Fruit fly (Drosophila melanogaster) whole organism, adult: ENCODE results near the gene CadN.

Experiments used
- CG11617 ChIP-seq: fragments of 200-800 bp; sonication (Bioruptor generic); optimal IDR thresholded peaks from 2 replicates; lab custom pipeline; 2017; ENCODE audit warnings: mild to moderate bottlenecking, missing biosample characterization, missing genetic modification reagents, missing genetic modification characterization
- CG12768 ChIP-seq: fragments of 200-800 bp; sonication (Bioruptor generic); optimal IDR thresholded peaks from 2 replicates; lab custom pipeline; 2017; ENCODE audit warnings: missing biosample characterization, missing genetic modification characterization, mild to moderate bottlenecking, moderate library complexity, missing genetic modification reagents
- CG14711 ChIP-seq: fragments of 200-800 bp; sonication (Bioruptor generic); optimal IDR thresholded peaks from 2 replicates; lab custom pipeline; 2018; ENCODE audit warnings: missing biosample characterization, mild to moderate bottlenecking, missing genetic modification characterization, moderate library complexity
- CG1620 ChIP-seq: fragments of 200-800 bp; sonication (Bioruptor generic); optimal IDR thresholded peaks from 2 replicates; lab custom pipeline; 2016; ENCODE audit warnings: missing biosample characterization, missing genetic modification characterization
- CG33017 ChIP-seq: fragments of 200-800 bp; sonication (Bioruptor generic); optimal IDR thresholded peaks from 2 replicates; lab custom pipeline; 2018; ENCODE audit warnings: missing biosample characterization, mild to moderate bottlenecking, missing genetic modification characterization, moderate library complexity
- CG5204 ChIP-seq: fragments of 200-800 bp; sonication (Bioruptor generic); optimal IDR thresholded peaks from 2 replicates; lab custom pipeline; 2016; ENCODE audit warnings: missing biosample characterization, missing genetic modification characterization
- CG7045 ChIP-seq: fragments of 200-800 bp; sonication (Bioruptor generic); optimal IDR thresholded peaks from 2 replicates; lab custom pipeline; 2017; ENCODE audit warnings: missing biosample characterization, mild to moderate bottlenecking, missing genetic modification characterization
- CG7101 ChIP-seq: fragments of 200-800 bp; sonication (Bioruptor generic); optimal IDR thresholded peaks from 2 replicates; lab custom pipeline; 2018; ENCODE audit warnings: missing biosample characterization, mild to moderate bottlenecking, missing genetic modification characterization, moderate library complexity
- Clk ChIP-seq: fragments of 200-800 bp; sonication (Bioruptor generic); optimal IDR thresholded peaks from 2 replicates; lab custom pipeline; 2017; ENCODE audit warnings: missing biosample characterization, missing genetic modification characterization
- Crg-1 ChIP-seq: fragments of 200-800 bp; sonication (Bioruptor generic); optimal IDR thresholded peaks from 2 replicates; lab custom pipeline; 2016; ENCODE audit warnings: missing biosample characterization, missing genetic modification characterization
- Hr96 ChIP-seq: fragments of 200-800 bp; sonication (Bioruptor generic); optimal IDR thresholded peaks from 2 replicates; lab custom pipeline; 2016; ENCODE audit warnings: missing biosample characterization, missing genetic modification characterization
- Mnt ChIP-seq: fragments of 200-800 bp; sonication (Bioruptor generic); optimal IDR thresholded peaks from 2 replicates; lab custom pipeline; 2016; ENCODE audit warnings: missing biosample characterization, mild to moderate bottlenecking, missing genetic modification characterization
- bab1 ChIP-seq: fragments of 200-800 bp; sonication (Bioruptor generic); optimal IDR thresholded peaks from 3 replicates; lab custom pipeline; 2019; ENCODE audit warnings: missing biosample characterization, mild to moderate bottlenecking, missing genetic modification characterization, moderate library complexity
- cic ChIP-seq: fragments of 200-800 bp; sonication (Bioruptor generic); optimal IDR thresholded peaks from 2 replicates; lab custom pipeline; 2017; ENCODE audit warnings: missing biosample characterization, mild to moderate bottlenecking, missing genetic modification characterization, moderate library complexity
- cnc ChIP-seq, 2 experiments: fragments of >200 bp; optimal IDR thresholded peaks; 2 replicates each; lab custom pipeline; 2017
- kay ChIP-seq: fragments of 200-800 bp; sonication (Bioruptor generic); peaks from one replicate; lab custom pipeline; 2016; ENCODE audit warnings: missing biosample characterization, missing genetic modification characterization, borderline replicate concordance
- ovo ChIP-seq: fragments of 200-800 bp; sonication (Bioruptor generic); optimal IDR thresholded peaks from 2 replicates; lab custom pipeline; 2016; ENCODE audit warnings: missing biosample characterization, missing genetic modification characterization
- pad ChIP-seq: fragments of 200-800 bp; sonication (Bioruptor generic); optimal IDR thresholded peaks from 3 replicates; lab custom pipeline; 2017; ENCODE audit warnings: missing biosample characterization, missing genetic modification characterization, mild to moderate bottlenecking, moderate library complexity, missing genetic modification reagents
- tj ChIP-seq: fragments of 200-800 bp; sonication (Bioruptor generic); optimal IDR thresholded peaks from 3 replicates; lab custom pipeline; 2017; ENCODE audit warnings: missing biosample characterization, mild to moderate bottlenecking, missing genetic modification characterization, moderate library complexity
- toe ChIP-seq: fragments of 200-800 bp; sonication (Bioruptor generic); optimal IDR thresholded peaks from 2 replicates; lab custom pipeline; 2016; ENCODE audit warnings: missing biosample characterization, missing genetic modification characterization

Gene CadN

dm6 chr2L:17777425-17777824 lies 715 bp downstream of the CadN start:
- no peak for TF ChIP-seq CG12768 (GFP tag; lab: Kevin White, UChicago)
- TF ChIP-seq cnc (optimal IDR thresholded peaks at IDR 0.05; lab: Kevin White, UChicago), result no peak
- no peak for TF ChIP-seq CG7045
- no peak for TF ChIP-seq toe (GFP tag; lab: Kevin White, UChicago)
- no peak for TF ChIP-seq CG1620
- TF ChIP-seq Crg-1 (GFP tag; lab: Kevin White, UChicago), result no peak

- no peak for TF ChIP-seq ovo (GFP tag; lab: Kevin White, UChicago)
- no peak for TF ChIP-seq toe (GFP tag; lab: Kevin White, UChicago)
- TF ChIP-seq CG33017 (tag; lab: Kevin White, UChicago), result no peak
- no peak for TF ChIP-seq CG5204 (GFP tag; lab: Kevin White, UChicago)
- no peak for TF ChIP-seq Hr96 (GFP tag; lab: Kevin White, UChicago)
- TF ChIP-seq CG1620, result no peak
- no peak for TF ChIP-seq kay (GFP tag; lab: Kevin White, UChicago)
- no peak for TF ChIP-seq CG12768 (GFP tag; lab: Kevin White, UChicago)
- no peak for TF ChIP-seq CG7101
- no peak for TF ChIP-seq tj (GFP tag; lab: Kevin White, UChicago)
- TF ChIP-seq cic (GFP tag; lab: Kevin White, UChicago), result no peak
- TF ChIP-seq CG7045, result no peak
- TF ChIP-seq Mnt, result no peak
- TF ChIP-seq Crg-1 (GFP tag; lab: Kevin White, UChicago), result no peak
- no peak for TF ChIP-seq bab1 (GFP tag; lab: Kevin White, UChicago)
- no peak for TF ChIP-seq CG11617 (GFP tag; lab: Kevin White, UChicago)
- no peak for TF ChIP-seq pad (GFP tag; lab: Kevin White, UChicago)
These were observed 7.4 kb downstream of the CadN start for dm6 chr2L:17770775-17771174.

DNA sequence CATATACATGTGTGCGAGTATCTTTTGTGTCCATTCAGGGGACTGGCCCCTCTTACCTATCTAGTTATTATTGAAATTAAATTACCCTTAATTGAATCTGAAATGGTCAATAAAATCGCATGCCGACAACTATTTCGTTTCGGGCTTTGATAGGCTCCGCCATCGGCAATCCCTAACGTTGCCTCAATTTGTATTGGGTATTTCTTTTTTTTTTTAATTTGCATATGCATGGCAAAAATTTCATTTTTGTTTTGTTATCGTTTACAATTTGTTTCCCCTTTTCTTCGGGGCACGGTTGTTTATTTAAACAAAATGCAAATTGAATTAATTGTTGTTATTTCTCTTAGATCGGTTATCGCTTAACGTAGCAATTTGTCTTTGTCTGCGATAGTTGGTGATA lies 8.0 kb downstream of the CadN start:
- TF ChIP-seq Mnt, result no peak
- TF ChIP-seq CG1620, result no peak
- TF ChIP-seq CG7045, result no peak
- TF ChIP-seq Crg-1 (GFP tag; lab: Kevin White, UChicago), result no peak
- TF ChIP-seq CG7101, result no peak

DNA sequence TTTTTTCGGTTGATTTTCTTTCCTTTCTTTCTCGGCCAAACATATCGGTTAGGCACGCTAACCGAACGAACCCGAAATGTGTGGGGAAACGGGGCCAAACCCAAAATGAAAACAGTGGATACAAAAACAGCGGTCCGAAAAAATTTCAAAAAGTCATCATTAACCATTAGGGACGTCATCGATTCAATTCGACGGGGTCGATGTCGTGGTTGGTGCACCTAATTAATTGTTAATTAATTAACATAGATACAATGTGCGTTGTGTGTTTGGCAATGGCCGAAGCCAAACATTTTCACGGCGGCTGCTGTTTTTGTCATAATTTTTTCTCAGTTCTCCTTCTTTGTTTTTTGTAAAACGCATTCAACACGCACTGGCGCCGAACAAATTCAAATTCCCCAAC lies 9.6 kb downstream of the CadN start:
- TF ChIP-seq CG11617 (GFP tag; lab: Kevin White, UChicago), result no peak
- TF ChIP-seq pad (GFP tag; lab: Kevin White, UChicago), result no peak
- TF ChIP-seq CG14711 (tag; lab: Kevin White, UChicago), result no peak
- no peak for TF ChIP-seq toe (GFP tag; lab: Kevin White, UChicago)
- no peak for TF ChIP-seq CG1620
- no peak for TF ChIP-seq CG7045
- no peak for TF ChIP-seq CG7101
- no peak for TF ChIP-seq Hr96 (GFP tag; lab: Kevin White, UChicago)
- no peak for TF ChIP-seq cic (GFP tag; lab: Kevin White, UChicago)
- TF ChIP-seq Mnt, result no peak
- no peak for TF ChIP-seq Clk (GFP tag; lab: Kevin White, UChicago)
- no peak for TF ChIP-seq tj (GFP tag; lab: Kevin White, UChicago)
- no peak for TF ChIP-seq kay (GFP tag; lab: Kevin White, UChicago)
- TF ChIP-seq CG33017 (tag; lab: Kevin White, UChicago), result no peak
- TF ChIP-seq cnc (optimal IDR thresholded peaks at IDR 0.05; lab: Kevin White, UChicago), result no peak
- no peak for TF ChIP-seq Crg-1 (GFP tag; lab: Kevin White, UChicago)
- TF ChIP-seq ovo (GFP tag; lab: Kevin White, UChicago), result no peak
- no peak for TF ChIP-seq CG12768 (GFP tag; lab: Kevin White, UChicago)

DNA sequence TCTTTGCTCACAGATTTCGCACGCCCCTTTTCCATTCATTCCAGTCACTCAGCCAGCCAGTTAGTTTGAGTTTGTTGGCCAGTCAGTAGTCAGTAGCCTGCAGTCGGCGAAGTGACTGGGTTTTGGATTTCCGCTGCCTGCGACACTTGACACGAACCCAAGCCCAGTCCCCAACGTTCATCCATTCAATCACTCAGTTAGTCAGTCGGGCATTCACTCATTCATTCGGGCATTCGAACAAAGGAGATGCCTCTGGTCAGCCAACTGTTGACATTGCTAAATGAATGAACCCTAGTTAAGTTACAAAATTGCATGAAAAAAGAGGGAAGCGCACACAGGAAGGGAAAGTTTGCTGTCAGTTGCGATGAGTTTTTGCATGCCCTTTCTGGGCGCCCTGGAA lies 15.0 kb downstream of the CadN start:
- TF ChIP-seq tj (GFP tag; lab: Kevin White, UChicago) (no peak), Crg-1 (GFP tag; lab: Kevin White, UChicago) (no peak), cic (GFP tag; lab: Kevin White, UChicago) (no peak), CG5204 (GFP tag; lab: Kevin White, UChicago) (no peak), CG7045 (no peak), kay (GFP tag; lab: Kevin White, UChicago) (no peak), CG1620 (no peak), Mnt (no peak), cnc (optimal IDR thresholded peaks at IDR 0.05; lab: Kevin White, UChicago) (no peak), toe (GFP tag; lab: Kevin White, UChicago) (no peak)

DNA sequence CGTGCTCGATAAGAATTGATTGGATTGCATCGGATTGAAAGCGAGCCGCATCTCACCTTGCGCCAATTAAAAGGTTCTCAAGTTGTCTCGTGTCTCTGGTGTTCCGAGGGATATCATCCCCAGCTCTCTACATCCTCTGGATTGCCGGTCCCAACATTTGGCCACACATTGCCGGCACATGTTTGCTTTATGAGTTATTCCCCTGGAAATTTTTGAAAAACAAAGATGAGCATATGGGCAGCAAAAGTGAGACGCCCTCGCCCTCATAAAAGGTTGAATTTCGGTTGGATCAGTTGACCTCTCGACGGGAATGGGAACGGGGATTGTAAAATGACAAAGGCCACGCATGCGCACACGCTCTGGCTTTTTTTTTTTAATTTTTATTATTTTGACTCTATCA lies 22.6 kb downstream of the CadN start:
- no peak for TF ChIP-seq tj (GFP tag; lab: Kevin White, UChicago)
- no peak for TF ChIP-seq pad (GFP tag; lab: Kevin White, UChicago)
- no peak for TF ChIP-seq Clk (GFP tag; lab: Kevin White, UChicago)
- TF ChIP-seq Mnt, result no peak
- TF ChIP-seq cic (GFP tag; lab: Kevin White, UChicago), result no peak
- no peak for TF ChIP-seq CG1620
- TF ChIP-seq kay (GFP tag; lab: Kevin White, UChicago), result no peak
- TF ChIP-seq CG33017 (tag; lab: Kevin White, UChicago), result no peak
- TF ChIP-seq Crg-1 (GFP tag; lab: Kevin White, UChicago), result no peak
- no peak for TF ChIP-seq CG11617 (GFP tag; lab: Kevin White, UChicago)
- no peak for TF ChIP-seq CG12768 (GFP tag; lab: Kevin White, UChicago)

DNA sequence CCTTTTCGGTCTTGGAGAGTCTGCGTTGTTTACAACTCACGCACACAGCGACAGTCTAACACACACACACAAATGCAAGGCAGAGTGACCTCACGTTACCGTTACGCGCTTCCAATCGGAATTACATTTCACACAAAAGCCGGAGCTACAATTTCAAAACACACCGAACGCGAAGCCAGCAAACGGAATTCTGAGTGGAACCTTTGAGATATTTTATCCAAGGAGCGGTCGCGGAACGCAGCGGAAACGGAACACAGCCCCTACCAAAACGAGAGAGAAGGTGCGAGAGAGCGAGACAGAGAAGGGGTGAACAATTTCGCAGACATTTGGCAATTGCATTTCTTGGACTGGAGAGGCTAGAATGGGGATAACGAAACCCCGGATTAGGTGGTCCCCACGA lies 24.0 kb downstream of the CadN start:
- TF ChIP-seq Clk (GFP tag; lab: Kevin White, UChicago), result no peak
- peak; percentile 57 for TF ChIP-seq pad (GFP tag; lab: Kevin White, UChicago)
- TF ChIP-seq ovo (GFP tag; lab: Kevin White, UChicago), result no peak
